Worm (Caenorhabditis elegans) whole organism, L4 larva: Measurements from ENCODE around the gene his-2.

Experiments used
- F44E2.7 ChIP-seq: fragments of 200-800 bp; sonication (Bioruptor generic); IDR thresholded peaks from 2 replicates; pipeline ENCODE4 v2.1.2; 2022; ENCODE audit warnings: missing genetic modification characterization, missing compliant biosample characterization
- Y48G9A.11 ChIP-seq: fragments of 200-800 bp; sonication (Bioruptor generic); IDR thresholded peaks from 2 replicates; pipeline ENCODE4 v1.3.6; 2022; ENCODE audit warnings: missing genetic modification reagents, missing genetic modification characterization, missing compliant biosample characterization
- Y75B8A.6 ChIP-seq: fragments of 200-800 bp; sonication (Bioruptor generic); IDR thresholded peaks from 2 replicates; pipeline ENCODE4 v1.3.6; 2022; ENCODE audit warnings: missing genetic modification reagents, missing genetic modification characterization, missing compliant biosample characterization
- ZK337.2 ChIP-seq: fragments of 200-800 bp; sonication (Bioruptor generic); IDR thresholded peaks from 2 replicates; pipeline ENCODE4 v1.3.6; 2022; ENCODE audit warnings: missing genetic modification reagents, missing genetic modification characterization, missing compliant biosample characterization
- ZK546.5 ChIP-seq, 2 experiments: sonication (generic microtip); optimal IDR thresholded peaks; 2 replicates each; lab custom pipeline; 2017; ENCODE audit warnings: missing biosample characterization in 2 of 2, missing genetic modification characterization in 2 of 2
- aly-2 ChIP-seq: sonication (generic microtip); optimal IDR thresholded peaks from 2 replicates; lab custom pipeline; 2018; ENCODE audit warnings: missing biosample characterization, missing genetic modification characterization
- attf-4 ChIP-seq: sonication (generic microtip); optimal IDR thresholded peaks from 3 replicates; lab custom pipeline; 2017; ENCODE audit warnings: missing biosample characterization, missing genetic modification characterization
- ceh-82 ChIP-seq: sonication (generic microtip); optimal IDR thresholded peaks from 2 replicates; lab custom pipeline; 2017; ENCODE audit warnings: missing biosample characterization, missing genetic modification characterization
- cey-2 ChIP-seq: sonication (generic microtip); optimal IDR thresholded peaks from 3 replicates; lab custom pipeline; 2017; ENCODE audit warnings: missing genetic modification characterization, mild to moderate bottlenecking, missing compliant biosample characterization, antibody characterized with exemption, borderline replicate concordance; ENCODE audit not compliant: insufficient read depth
- daf-16 ChIP-seq, 3 experiments: sonication (generic microtip); optimal IDR thresholded peaks; 2 replicates each; lab custom pipeline; 2016 to 2017; ENCODE audit warnings: missing genetic modification characterization in 3 of 3, missing genetic modification reagents in 3 of 3, mild to moderate bottlenecking in 2 of 3, missing compliant biosample characterization in 2 of 3, missing biosample characterization in 1 of 3, moderate library complexity in 1 of 3
- daf-19 ChIP-seq: fragments of 200-800 bp; sonication (Bioruptor generic); conservative IDR thresholded peaks from 2 replicates; pipeline ENCODE4 v1.3.6; 2022; ENCODE audit warnings: missing genetic modification characterization, missing compliant biosample characterization
- dmd-6 ChIP-seq: fragments of 200-800 bp; sonication (Bioruptor generic); IDR thresholded peaks from 2 replicates; pipeline ENCODE4 v1.3.6; 2022; ENCODE audit warnings: missing genetic modification reagents, missing genetic modification characterization, missing compliant biosample characterization
- dmd-9 ChIP-seq: fragments of 200-800 bp; sonication (Bioruptor generic); IDR thresholded peaks from 2 replicates; pipeline ENCODE4 v1.3.6; 2022; ENCODE audit warnings: missing genetic modification reagents, missing genetic modification characterization, missing compliant biosample characterization
- duxl-1 ChIP-seq: sonication (generic microtip); optimal IDR thresholded peaks from 2 replicates; lab custom pipeline; 2016; ENCODE audit warnings: mild to moderate bottlenecking, missing genetic modification characterization, moderate library complexity, missing compliant biosample characterization; ENCODE audit not compliant: poor library complexity
- dve-1 ChIP-seq: sonication (generic microtip); optimal IDR thresholded peaks from 2 replicates; lab custom pipeline; 2017; ENCODE audit warnings: antibody characterized with exemption, mild to moderate bottlenecking, missing genetic modification characterization, missing compliant biosample characterization; ENCODE audit not compliant: insufficient read depth
- egl-27 ChIP-seq: sonication (generic microtip); optimal IDR thresholded peaks from 3 replicates; lab custom pipeline; 2017; ENCODE audit warnings: missing biosample characterization, missing genetic modification reagents, missing genetic modification characterization
- gei-8 ChIP-seq: fragments of 200-800 bp; sonication (Bioruptor generic); optimal IDR thresholded peaks from 2 replicates; lab custom pipeline; 2018; ENCODE audit warnings: mild to moderate bottlenecking, missing genetic modification characterization, missing compliant biosample characterization
- hif-1 ChIP-seq, 2 experiments: sonication (generic microtip); optimal IDR thresholded peaks; 2 replicates each; lab custom pipeline; 2016 to 2017; ENCODE audit warnings: missing compliant biosample characterization in 2 of 2, missing genetic modification characterization in 2 of 2, missing genetic modification reagents in 2 of 2, missing genotype in 2 of 2, mild to moderate bottlenecking in 1 of 2
- hlh-30 ChIP-seq: sonication (generic microtip); optimal IDR thresholded peaks from 2 replicates; lab custom pipeline; 2017; ENCODE audit warnings: antibody characterized with exemption, mild to moderate bottlenecking, missing genetic modification characterization, missing compliant biosample characterization; ENCODE audit not compliant: insufficient read depth
- hmg-1.1 ChIP-seq: fragments of 200-800 bp; sonication (Bioruptor generic); IDR thresholded peaks from 2 replicates; pipeline ENCODE4 v1.3.6; 2022; ENCODE audit warnings: missing genetic modification reagents, missing genetic modification characterization, missing compliant biosample characterization
- jun-1 ChIP-seq: fragments of 150-350 bp; optimal IDR thresholded peaks from 2 replicates; lab custom pipeline; 2014; ENCODE audit warnings: missing biosample characterization, missing genetic modification reagents, missing genetic modification characterization
- lin-1 ChIP-seq: fragments of 200-800 bp; sonication (Bioruptor generic); IDR thresholded peaks from 2 replicates; pipeline ENCODE4 v1.3.6; 2022; ENCODE audit warnings: missing genetic modification reagents, missing genetic modification characterization, missing compliant biosample characterization
- lin-29 ChIP-seq: fragments of 200-800 bp; sonication (Bioruptor generic); IDR thresholded peaks from 2 replicates; pipeline ENCODE4 v1.3.6; 2022; ENCODE audit warnings: missing genetic modification reagents, missing genetic modification characterization, missing compliant biosample characterization
- lin-39 ChIP-seq: fragments of 150-350 bp; optimal IDR thresholded peaks from 2 replicates; lab custom pipeline; 2014; ENCODE audit warnings: missing biosample characterization, missing genetic modification reagents, missing genetic modification characterization
- lsy-2 ChIP-seq, 2 experiments: fragments of 150-350 bp in 1 of 2; sonication (generic microtip) in 1 of 2; optimal IDR thresholded peaks; 2 replicates each; lab custom pipeline; 2014 to 2017; ENCODE audit warnings: missing biosample characterization in 2 of 2, missing genetic modification characterization in 2 of 2
- mdl-1 ChIP-seq, 2 experiments: fragments of 150-350 bp in 1 of 2; sonication (generic microtip) in 1 of 2; optimal IDR thresholded peaks; 2 replicates each; lab custom pipeline; 2014 to 2017; ENCODE audit warnings: missing biosample characterization in 2 of 2, missing genetic modification characterization in 2 of 2
- mep-1 ChIP-seq: fragments of 150-350 bp; sonication (generic microtip); optimal IDR thresholded peaks from 3 replicates; lab custom pipeline; 2014; ENCODE audit warnings: missing biosample characterization, missing genetic modification characterization
- mxl-3 ChIP-seq: fragments of 200-800 bp; sonication (Bioruptor generic); optimal IDR thresholded peaks from 2 replicates; lab custom pipeline; 2018; ENCODE audit warnings: mild to moderate bottlenecking, missing genetic modification characterization, missing compliant biosample characterization
- nhr-10 ChIP-seq: fragments of 150-350 bp; optimal IDR thresholded peaks from 2 replicates; lab custom pipeline; 2014; ENCODE audit warnings: missing biosample characterization, missing genetic modification characterization
- nhr-102 ChIP-seq: sonication (generic microtip); optimal IDR thresholded peaks from 2 replicates; lab custom pipeline; 2016; ENCODE audit warnings: mild to moderate bottlenecking, missing genetic modification characterization, moderate library complexity, missing compliant biosample characterization
- nhr-11 ChIP-seq: fragments of 150-350 bp; optimal IDR thresholded peaks from 2 replicates; lab custom pipeline; 2014; ENCODE audit warnings: missing biosample characterization, missing genetic modification characterization
- nhr-41 ChIP-seq: fragments of 200-800 bp; sonication (Bioruptor generic); IDR thresholded peaks from 2 replicates; pipeline ENCODE4 v1.3.6; 2022; ENCODE audit warnings: missing genetic modification reagents, missing genetic modification characterization, missing compliant biosample characterization
- nhr-48 ChIP-seq: sonication (generic microtip); optimal IDR thresholded peaks from 2 replicates; lab custom pipeline; 2016; ENCODE audit warnings: mild to moderate bottlenecking, missing genetic modification characterization, missing compliant biosample characterization
- nhr-6 ChIP-seq: fragments of 150-350 bp; optimal IDR thresholded peaks from 2 replicates; lab custom pipeline; 2014; ENCODE audit warnings: missing biosample characterization, missing genetic modification characterization
- nhr-77 ChIP-seq: fragments of 150-350 bp; optimal IDR thresholded peaks from 2 replicates; lab custom pipeline; 2014; ENCODE audit warnings: missing biosample characterization, missing genetic modification characterization
- php-3 ChIP-seq: fragments of 200-800 bp; sonication (Bioruptor generic); IDR thresholded peaks from 2 replicates; pipeline ENCODE4 v1.3.6; 2022; ENCODE audit warnings: missing genetic modification reagents, missing genetic modification characterization, missing compliant biosample characterization
- pqm-1 ChIP-seq: sonication (generic microtip); optimal IDR thresholded peaks from 2 replicates; lab custom pipeline; 2017; ENCODE audit warnings: missing biosample characterization, missing genetic modification characterization
- rbr-2 ChIP-seq: sonication (generic microtip); optimal IDR thresholded peaks from 2 replicates; lab custom pipeline; 2016; ENCODE audit warnings: missing genotype, missing genetic modification characterization, missing compliant biosample characterization
- set-16 ChIP-seq: fragments of 200-800 bp; sonication (Bioruptor generic); IDR thresholded peaks from 2 replicates; pipeline ENCODE4 v1.3.6; 2022; ENCODE audit warnings: missing genetic modification reagents, missing genetic modification characterization, missing compliant biosample characterization
- snpc-4 ChIP-seq: fragments of 150-350 bp; optimal IDR thresholded peaks from 2 replicates; lab custom pipeline; 2014; ENCODE audit warnings: missing biosample characterization, missing genetic modification characterization
- tag-97 ChIP-seq: fragments of 200-800 bp; sonication (Bioruptor generic); IDR thresholded peaks from 2 replicates; pipeline ENCODE4 v1.3.6; 2022; ENCODE audit warnings: missing genetic modification characterization, missing compliant biosample characterization
- tra-1 ChIP-seq: fragments of 200-800 bp; sonication (Bioruptor generic); IDR thresholded peaks from 2 replicates; pipeline ENCODE4 v1.3.6; 2022; ENCODE audit warnings: missing genetic modification reagents, missing genetic modification characterization, missing compliant biosample characterization
- unc-62 ChIP-seq, 3 experiments: fragments of 150-350 bp in 1 of 3; sonication (generic microtip); optimal IDR thresholded peaks in 2 of 3; peaks in 1 of 3; 1 replicate in 1 of 3; 2 replicates in 2 of 3; lab custom pipeline; 2014 to 2017; ENCODE audit warnings: missing biosample characterization in 3 of 3, missing genetic modification characterization in 3 of 3, missing genetic modification reagents in 3 of 3, missing genotype in 1 of 3
- vab-7 ChIP-seq: fragments of 200-800 bp; sonication (Bioruptor generic); IDR thresholded peaks from 2 replicates; pipeline ENCODE4 v1.3.6; 2022; ENCODE audit warnings: missing genetic modification reagents, missing genetic modification characterization, missing compliant biosample characterization
- ztf-7 ChIP-seq: fragments of 150-350 bp; optimal IDR thresholded peaks from 2 replicates; lab custom pipeline; 2014; ENCODE audit warnings: missing biosample characterization, missing genetic modification characterization

his-2 gene

ce11 chrV:16047508-16047907 lies 5.4 kb upstream of the his-2 start, which contains the start of gene str-198:
TSS of gene str-198 (plus strand) at chrV:16047808.
- TF ChIP-seq tag-97 (GFP tag; lab: Robert Waterston, UW) (no peak), vab-7 (GFP tag; lab: Robert Waterston, UW) (no peak)

- no peak for TF ChIP-seq attf-4 (tag; lab: Kevin White, UChicago)
- TF ChIP-seq daf-19 (GFP tag; lab: Robert Waterston, UW), result no peak
- TF ChIP-seq duxl-1 (tag; lab: Kevin White, UChicago), result no peak
- TF ChIP-seq pqm-1, result no peak
- TF ChIP-seq set-16, result peak; percentile 90
- no peak for TF ChIP-seq php-3 (GFP tag; lab: Robert Waterston, UW)
- no peak for TF ChIP-seq aly-2 (tag; lab: Kevin White, UChicago)
Measured at ce11 chrV:16047052-16047451, 5.0 kb upstream of the his-2 start.

- TF ChIP-seq nhr-102 (no peak), egl-27 (no peak), nhr-77 (no peak), Y48G9A.11 (GFP tag; lab: Robert Waterston, UW) (no peak), unc-62 (GFP tag; optimal IDR thresholded peaks at IDR 0.05 in 1 of 2; lab: Kevin White, UChicago) (no peak), unc-62 (tag; optimal IDR thresholded peaks at IDR 0.05; lab: Kevin White, UChicago) (no peak), jun-1 (tag; lab: Kevin White, UChicago) (no peak), ztf-7 (tag; lab: Kevin White, UChicago) (no peak), lin-39 (tag; lab: Kevin White, UChicago) (no peak), lin-29 (no peak)
Measured at ce11 chrV:16046573-16046972, 4.5 kb upstream of the his-2 start, which contains the start of gene ZK285.2. TSS of gene ZK285.2 (plus strand) at chrV:16046873.

- no peak for TF ChIP-seq rbr-2 (tag; lab: Kevin White, UChicago)
- no peak for TF ChIP-seq ceh-82 (tag; lab: Kevin White, UChicago)
- TF ChIP-seq hif-1 (tag; optimal IDR thresholded peaks at IDR 0.05; lab: Kevin White, UChicago), result peak in 1 of 2 experiments; percentile 4
- peak; percentile 18 for TF ChIP-seq mxl-3 (GFP tag; lab: Kevin White, UChicago)
- no peak for TF ChIP-seq mep-1 (tag; lab: Kevin White, UChicago)
- peak; percentile 67 for TF ChIP-seq pqm-1
- no peak for TF ChIP-seq ZK337.2 (GFP tag; lab: Robert Waterston, UW)
- no peak for TF ChIP-seq snpc-4
- TF ChIP-seq tra-1 (GFP tag; lab: Robert Waterston, UW), result peak; percentile 69
- no peak for TF ChIP-seq F44E2.7 (GFP tag; lab: Robert Waterston, UW)
- TF ChIP-seq nhr-41 (GFP tag; lab: Robert Waterston, UW), result no peak
- peak; percentile 20 for TF ChIP-seq nhr-6
- peak in 1 of 2 experiments; percentile 72 for TF ChIP-seq mdl-1 (tag; optimal IDR thresholded peaks at IDR 0.05; lab: Kevin White, UChicago)
- peak in 1 of 2 experiments; percentile 91 for TF ChIP-seq daf-16 (GFP tag; optimal IDR thresholded peaks at IDR 0.05; lab: Kevin White, UChicago)
- peak; percentile 100 for TF ChIP-seq daf-16 (tag; optimal IDR thresholded peaks at IDR 0.05; lab: Kevin White, UChicago)
- TF ChIP-seq dmd-6 (GFP tag; lab: Robert Waterston, UW), result peak; percentile 95
- TF ChIP-seq nhr-11 (tag; lab: Kevin White, UChicago), result no peak
- no peak for TF ChIP-seq dmd-9 (GFP tag; lab: Robert Waterston, UW)
- TF ChIP-seq hmg-1.1 (GFP tag; lab: Robert Waterston, UW), result no peak
- peak; percentile 83 for TF ChIP-seq lin-1 (GFP tag; lab: Robert Waterston, UW)
- TF ChIP-seq nhr-10 (tag; lab: Kevin White, UChicago), result peak; percentile 46
- no peak for TF ChIP-seq lsy-2 (tag; optimal IDR thresholded peaks at IDR 0.05; lab: Kevin White, UChicago)
- peak; percentile 91 for TF ChIP-seq nhr-48 (tag; lab: Kevin White, UChicago)
- no peak for TF ChIP-seq Y75B8A.6 (GFP tag; lab: Robert Waterston, UW)
- TF ChIP-seq php-3 (GFP tag; lab: Robert Waterston, UW), result peak; percentile 74
- TF ChIP-seq set-16, result no peak
- no peak for TF ChIP-seq lin-39 (tag; lab: Kevin White, UChicago)
- TF ChIP-seq hlh-30 (tag; lab: Kevin White, UChicago), result peak; percentile 77
- TF ChIP-seq ZK546.5 (tag; optimal IDR thresholded peaks at IDR 0.05; lab: Kevin White, UChicago), result no peak
- TF ChIP-seq cey-2 (tag; lab: Kevin White, UChicago), result no peak
- TF ChIP-seq gei-8, result no peak
- peak; percentile 97 for TF ChIP-seq dve-1 (tag; lab: Kevin White, UChicago)
Measured at ce11 chrV:16045837-16046236, 3.8 kb upstream of the his-2 start, which contains the start of gene T10C6.15. TSS of gene T10C6.15 (minus strand) at chrV:16045940.
